Worm (Caenorhabditis elegans) whole organism, young adult: ENCODE results near the gene cya-1.
A peak's percentile ranks its signal among the peaks of the same experiment; 100 is the strongest.

Experiments
- D2030.7 ChIP-seq: fragments of 200-800 bp; sonication (Bioruptor generic); IDR thresholded peaks from 2 replicates; pipeline ENCODE4 v1.3.6; 2022; ENCODE audit warnings: missing genetic modification reagents, missing genetic modification characterization, missing compliant biosample characterization
- F23B12.7 ChIP-seq: sonication (generic microtip); optimal IDR thresholded peaks from 2 replicates; lab custom pipeline; 2017; ENCODE audit warnings: missing genetic modification characterization, mild to moderate bottlenecking, missing compliant biosample characterization, antibody characterized with exemption, moderate library complexity; ENCODE audit not compliant: insufficient read depth
- F37B4.10 ChIP-seq: fragments of 200-800 bp; sonication (Bioruptor generic); IDR thresholded peaks from 2 replicates; pipeline ENCODE4 v1.3.6; 2022; ENCODE audit warnings: missing genetic modification characterization, missing compliant biosample characterization
- F52B5.7 ChIP-seq: sonication (generic microtip); optimal IDR thresholded peaks from 2 replicates; lab custom pipeline; 2016; ENCODE audit warnings: mild to moderate bottlenecking, missing genetic modification characterization, missing compliant biosample characterization
- F57A8.1 ChIP-seq: fragments of 200-800 bp; sonication (Bioruptor generic); optimal IDR thresholded peaks from 2 replicates; lab custom pipeline; 2018; ENCODE audit warnings: mild to moderate bottlenecking, missing genetic modification characterization, moderate library complexity, missing compliant biosample characterization
- T07F8.4 ChIP-seq: sonication (generic microtip); optimal IDR thresholded peaks from 2 replicates; lab custom pipeline; 2016; ENCODE audit warnings: mild to moderate bottlenecking, missing genetic modification characterization, moderate library complexity, missing compliant biosample characterization
- T26A5.8 ChIP-seq: sonication (generic microtip); optimal IDR thresholded peaks from 2 replicates; lab custom pipeline; 2016; ENCODE audit warnings: missing genetic modification characterization, missing compliant biosample characterization
- attf-6 ChIP-seq: fragments of 200-800 bp; sonication (Bioruptor generic); IDR thresholded peaks from 2 replicates; pipeline ENCODE4 v1.3.6; 2022; ENCODE audit warnings: missing genetic modification reagents, missing genetic modification characterization, missing compliant biosample characterization
- ceh-100 ChIP-seq: fragments of 200-800 bp; sonication (Bioruptor generic); IDR thresholded peaks from 2 replicates; pipeline ENCODE4 v1.3.6; 2022; ENCODE audit warnings: missing genetic modification reagents, missing genetic modification characterization, missing compliant biosample characterization
- ceh-27 ChIP-seq: fragments of 200-800 bp; sonication (Bioruptor generic); optimal IDR thresholded peaks from 2 replicates; lab custom pipeline; 2018; ENCODE audit warnings: mild to moderate bottlenecking, missing genetic modification characterization, moderate library complexity, missing compliant biosample characterization
- ceh-40 ChIP-seq: fragments of 200-800 bp; sonication (Bioruptor generic); IDR thresholded peaks from 2 replicates; pipeline ENCODE4 v1.3.6; 2022; ENCODE audit warnings: missing genetic modification characterization, missing compliant biosample characterization
- ceh-58 ChIP-seq: fragments of 200-800 bp; sonication (Bioruptor generic); IDR thresholded peaks from 2 replicates; pipeline ENCODE4 v1.3.6; 2022; ENCODE audit warnings: missing genetic modification characterization, missing compliant biosample characterization
- chd-7 ChIP-seq: sonication (generic microtip); optimal IDR thresholded peaks from 2 replicates; lab custom pipeline; 2016; ENCODE audit warnings: mild to moderate bottlenecking, missing genetic modification characterization, moderate library complexity, missing compliant biosample characterization
- ets-4 ChIP-seq: fragments of 200-800 bp; sonication (Bioruptor generic); optimal IDR thresholded peaks from 2 replicates; lab custom pipeline; 2018; ENCODE audit warnings: mild to moderate bottlenecking, missing genetic modification characterization, missing compliant biosample characterization
- fkh-3 ChIP-seq: sonication (generic microtip); optimal IDR thresholded peaks from 2 replicates; lab custom pipeline; 2016; ENCODE audit warnings: mild to moderate bottlenecking, missing genetic modification characterization, missing compliant biosample characterization
- let-607 ChIP-seq, 2 experiments: fragments of 200-800 bp in 1 of 2; sonication (Bioruptor generic) in 1 of 2; sonication (generic microtip) in 1 of 2; optimal IDR thresholded peaks; 2 replicates each; lab custom pipeline; 2016 to 2018; ENCODE audit warnings: mild to moderate bottlenecking in 2 of 2, missing compliant biosample characterization in 2 of 2, missing genetic modification characterization in 2 of 2, moderate library complexity in 2 of 2, missing genotype in 1 of 2
- lin-40 ChIP-seq: sonication (generic microtip); optimal IDR thresholded peaks from 2 replicates; lab custom pipeline; 2016; ENCODE audit warnings: missing genetic modification characterization, mild to moderate bottlenecking, missing compliant biosample characterization, missing genotype, missing genetic modification reagents
- lsl-1 ChIP-seq: fragments of 200-800 bp; sonication (Bioruptor generic); optimal IDR thresholded peaks from 2 replicates; lab custom pipeline; 2018; ENCODE audit warnings: mild to moderate bottlenecking, missing genetic modification characterization, moderate library complexity, missing compliant biosample characterization
- mes-4 ChIP-seq: sonication (generic microtip); optimal IDR thresholded peaks from 2 replicates; lab custom pipeline; 2016; ENCODE audit warnings: missing genotype, missing genetic modification characterization, missing compliant biosample characterization
- nhr-27 ChIP-seq: fragments of 200-800 bp; sonication (Bioruptor generic); optimal IDR thresholded peaks from 2 replicates; lab custom pipeline; 2018; ENCODE audit warnings: mild to moderate bottlenecking, missing genetic modification characterization, moderate library complexity, missing compliant biosample characterization
- nhr-90 ChIP-seq: sonication (generic microtip); optimal IDR thresholded peaks from 2 replicates; lab custom pipeline; 2016; ENCODE audit warnings: missing genotype, mild to moderate bottlenecking, missing genetic modification characterization, missing compliant biosample characterization
- pbrm-1 ChIP-seq: fragments of 200-800 bp; sonication (Bioruptor generic); IDR thresholded peaks from 2 replicates; pipeline ENCODE4 v1.3.6; 2022; ENCODE audit warnings: missing genetic modification reagents, missing genetic modification characterization, missing compliant biosample characterization
- pha-4 ChIP-seq: fragments of 150-350 bp; sonication (generic microtip); optimal IDR thresholded peaks from 2 replicates; lab custom pipeline; 2014; ENCODE audit warnings: missing biosample characterization, missing genetic modification reagents, missing genetic modification characterization
- snpc-1.1 ChIP-seq: sonication (generic microtip); optimal IDR thresholded peaks from 2 replicates; lab custom pipeline; 2017; ENCODE audit warnings: missing genetic modification characterization, mild to moderate bottlenecking, missing compliant biosample characterization, antibody characterized with exemption, moderate library complexity, missing genotype, missing genetic modification reagents; ENCODE audit not compliant: insufficient read depth
- snpc-4 ChIP-seq, 5 experiments: fragments of 150-350 bp in 1 of 5; sonication (generic microtip) in 4 of 5; optimal IDR thresholded peaks; 2 replicates each; lab custom pipeline; 2014 to 2018; ENCODE audit warnings: missing genetic modification characterization in 5 of 5, missing biosample characterization in 3 of 5, antibody characterized with exemption in 2 of 5, mild to moderate bottlenecking in 2 of 5, missing compliant biosample characterization in 2 of 5, missing genotype in 2 of 5, moderate library complexity in 2 of 5, missing genetic modification reagents in 1 of 5
- sptf-2 ChIP-seq: fragments of 200-800 bp; sonication (Bioruptor generic); optimal IDR thresholded peaks from 2 replicates; lab custom pipeline; 2018; ENCODE audit warnings: mild to moderate bottlenecking, missing genetic modification characterization, missing compliant biosample characterization
- tbx-9 ChIP-seq: sonication (generic microtip); optimal IDR thresholded peaks from 2 replicates; lab custom pipeline; 2016; ENCODE audit warnings: borderline replicate concordance, missing genetic modification characterization, inconsistent platforms, missing compliant biosample characterization
- unc-130 ChIP-seq: sonication (generic microtip); optimal IDR thresholded peaks from 2 replicates; lab custom pipeline; 2016; ENCODE audit warnings: missing genetic modification reagents, missing genetic modification characterization, missing compliant biosample characterization
- ztf-28 ChIP-seq: fragments of 200-800 bp; sonication (Bioruptor generic); IDR thresholded peaks from 2 replicates; pipeline ENCODE4 v1.3.6; 2022; ENCODE audit warnings: missing genetic modification reagents, missing genetic modification characterization, missing compliant biosample characterization
- ztf-6 ChIP-seq: fragments of 200-800 bp; sonication (Bioruptor generic); IDR thresholded peaks from 2 replicates; pipeline ENCODE4 v1.3.6; 2022; ENCODE audit warnings: missing genetic modification reagents, missing genetic modification characterization, missing compliant biosample characterization

The cya-1 gene

ce11 chrIII:9145765-9146164, 36.7 kb upstream of the cya-1 start, which contains the start of gene ZK512.8:
Gene ZK512.8, plus strand, starts transcription at chrIII:9146065.
- TF ChIP-seq chd-7 (tag; lab: Kevin White, UChicago) (no peak), snpc-1.1 (tag; lab: Kevin White, UChicago) (no peak), ztf-28 (GFP tag; lab: Robert Waterston, UW) (no peak), snpc-4 (GFP tag; optimal IDR thresholded peaks at IDR 0.05; lab: Kevin White, UChicago) (no peak), snpc-4 (tag; optimal IDR thresholded peaks at IDR 0.05; lab: Kevin White, UChicago) (no peak), lsl-1 (GFP tag; lab: Kevin White, UChicago) (no peak), ztf-6 (GFP tag; lab: Robert Waterston, UW) (no peak), mes-4 (tag; lab: Kevin White, UChicago) (no peak), ceh-27 (GFP tag; lab: Kevin White, UChicago) (no peak), ceh-40 (GFP tag; lab: Robert Waterston, UW) (no peak), tbx-9 (tag; lab: Kevin White, UChicago) (no peak), attf-6 (GFP tag; lab: Robert Waterston, UW) (no peak)

- TF ChIP-seq let-607 (tag; optimal IDR thresholded peaks at IDR 0.05; lab: Kevin White, UChicago) (peak in 1 of 2 experiments; percentile 0), ceh-58 (GFP tag; lab: Robert Waterston, UW) (no peak), F37B4.10 (no peak), ztf-28 (GFP tag; lab: Robert Waterston, UW) (no peak), unc-130 (GFP tag; lab: Kevin White, UChicago) (no peak), ets-4 (GFP tag; lab: Kevin White, UChicago) (no peak), F23B12.7 (tag; lab: Kevin White, UChicago) (peak; percentile 55)
Observed at ce11 chrIII:9144744-9145390, 35.8 kb upstream of the cya-1 start, which contains the start of the genes ZK512.2 and ZK512.4. Gene ZK512.2, minus strand, starts transcription at chrIII:9144794. Gene ZK512.4, plus strand, starts transcription at chrIII:9145340.

ce11 chrIII:9143911-9144310, 34.8 kb upstream of the cya-1 start, which contains the start of gene ZK512.11:
Gene ZK512.11, plus strand, starts transcription at chrIII:9144211.
- no peak for TF ChIP-seq nhr-90 (tag; lab: Kevin White, UChicago)
- no peak for TF ChIP-seq T07F8.4 (tag; lab: Kevin White, UChicago)

- TF ChIP-seq ceh-100 (GFP tag; lab: Robert Waterston, UW), result no peak
- TF ChIP-seq T26A5.8, result no peak
Observed at ce11 chrIII:9138601-9139000, 29.5 kb upstream of the cya-1 start, which contains the start of gene ZK512.7. Gene ZK512.7, minus strand, starts transcription at chrIII:9138701.

ce11 chrIII:9136587-9136986, 27.5 kb upstream of the cya-1 start, which contains the start of gene eat-4:
Gene eat-4, plus strand, starts transcription at chrIII:9136887.
- TF ChIP-seq D2030.7 (GFP tag; lab: Robert Waterston, UW), result no peak
- no peak for TF ChIP-seq sptf-2 (GFP tag; lab: Kevin White, UChicago)
- no peak for TF ChIP-seq F57A8.1
- TF ChIP-seq, all 124 proteins: peak for 0

- no peak for TF ChIP-seq ztf-28 (GFP tag; lab: Robert Waterston, UW)
- no peak for TF ChIP-seq pha-4 (tag; lab: Kevin White, UChicago)
- no peak for TF ChIP-seq nhr-27
- TF ChIP-seq pbrm-1 (GFP tag; lab: Robert Waterston, UW), result no peak
- no peak for TF ChIP-seq fkh-3 (tag; lab: Kevin White, UChicago)
- no peak for TF ChIP-seq lin-40 (tag; lab: Kevin White, UChicago)
- TF ChIP-seq F52B5.7 (tag; lab: Kevin White, UChicago), result no peak
Observed at ce11 chrIII:9130588-9130987, 21.5 kb upstream of the cya-1 start, which contains the start of gene ZK512.10. Gene ZK512.10, plus strand, starts transcription at chrIII:9130888.
